Worm (Caenorhabditis elegans) whole organism, L4/young adult: ENCODE results near the gene C36A4.4.
"Not testable (repeated sequence)": the region's sequence is repeated elsewhere in the genome, so short reads cannot be mapped to it uniquely, and the experiment has no call there.

ENCODE experiments used
- W03F9.2 ChIP-seq: fragments of 150-350 bp; optimal IDR thresholded peaks from 2 replicates; lab custom pipeline; 2014; ENCODE audit warnings: missing biosample characterization, missing genetic modification characterization
- dao-5 ChIP-seq: sonication (generic microtip); optimal IDR thresholded peaks from 2 replicates; lab custom pipeline; 2016; ENCODE audit warnings: missing genotype, missing genetic modification characterization, moderate library complexity, missing compliant biosample characterization
- him-1 ChIP-seq: sonication (generic microtip); optimal IDR thresholded peaks from 2 replicates; lab custom pipeline; 2016; ENCODE audit warnings: missing genotype, missing genetic modification reagents, missing genetic modification characterization, missing compliant biosample characterization

Gene C36A4.4

ce11 chrIII:3843514-3843913 lies at the start of gene C36A4.4:
Gene C36A4.4, minus strand, starts transcription at chrIII:3843614.
- not testable (repeated sequence) for TF ChIP-seq dao-5, W03F9.2, him-1 (tag; lab: Kevin White, UChicago)

ce11 chrIII:3889896-3890295 lies 46.5 kb upstream of the C36A4.4 start:
- TF ChIP-seq dao-5 (tag; lab: Kevin White, UChicago) (no peak), W03F9.2 (tag; lab: Kevin White, UChicago) (no peak), him-1 (tag; lab: Kevin White, UChicago) (no peak)

- TF ChIP-seq dao-5 (tag; lab: Kevin White, UChicago) (no peak), W03F9.2 (tag; lab: Kevin White, UChicago) (no peak), him-1 (tag; lab: Kevin White, UChicago) (no peak)
These were observed 44.2 kb upstream of the C36A4.4 start for ce11 chrIII:3887586-3887985.

- TF ChIP-seq W03F9.2 (tag; lab: Kevin White, UChicago) (no peak), dao-5 (tag; lab: Kevin White, UChicago) (no peak), him-1 (tag; lab: Kevin White, UChicago) (no peak)
These were observed 39.7 kb upstream of the C36A4.4 start for ce11 chrIII:3883146-3883545.

- TF ChIP-seq dao-5 (tag; lab: Kevin White, UChicago) (no peak), him-1 (tag; lab: Kevin White, UChicago) (no peak), W03F9.2 (tag; lab: Kevin White, UChicago) (no peak)
These were observed 35.8 kb upstream of the C36A4.4 start for ce11 chrIII:3878986-3879756.

- TF ChIP-seq him-1 (tag; lab: Kevin White, UChicago) (no peak), W03F9.2 (tag; lab: Kevin White, UChicago) (no peak)
These were observed 32.9 kb upstream of the C36A4.4 start for ce11 chrIII:3876197-3876897.

ce11 chrIII:3875608-3876007 lies 32.2 kb upstream of the C36A4.4 start:
- TF ChIP-seq him-1 (tag; lab: Kevin White, UChicago) (no peak), W03F9.2 (tag; lab: Kevin White, UChicago) (no peak), dao-5 (tag; lab: Kevin White, UChicago) (no peak)

ce11 chrIII:3874895-3875294 lies 31.5 kb upstream of the C36A4.4 start:
- TF ChIP-seq him-1 (tag; lab: Kevin White, UChicago), result no peak
- no peak for TF ChIP-seq W03F9.2 (tag; lab: Kevin White, UChicago)

- TF ChIP-seq him-1 (tag; lab: Kevin White, UChicago), result no peak
- no peak for TF ChIP-seq W03F9.2 (tag; lab: Kevin White, UChicago)
- TF ChIP-seq dao-5 (tag; lab: Kevin White, UChicago), result no peak
These were observed 31.1 kb upstream of the C36A4.4 start for ce11 chrIII:3874492-3874891.

ce11 chrIII:3873424-3873823 lies 30.0 kb upstream of the C36A4.4 start:
- TF ChIP-seq him-1 (tag; lab: Kevin White, UChicago), result no peak

- no peak for TF ChIP-seq him-1 (tag; lab: Kevin White, UChicago)
- no peak for TF ChIP-seq W03F9.2 (tag; lab: Kevin White, UChicago)
- TF ChIP-seq dao-5 (tag; lab: Kevin White, UChicago), result no peak
These were observed 29.6 kb upstream of the C36A4.4 start for ce11 chrIII:3872978-3873377.

- TF ChIP-seq W03F9.2 (tag; lab: Kevin White, UChicago) (no peak), him-1 (tag; lab: Kevin White, UChicago) (no peak), dao-5 (tag; lab: Kevin White, UChicago) (no peak)
These were observed 28.5 kb upstream of the C36A4.4 start for ce11 chrIII:3871763-3872486.

ce11 chrIII:3869292-3869781 lies 25.9 kb upstream of the C36A4.4 start:
- TF ChIP-seq W03F9.2 (tag; lab: Kevin White, UChicago), result peak; percentile 66
- TF ChIP-seq dao-5 (tag; lab: Kevin White, UChicago), result peak; percentile 49
- no peak for TF ChIP-seq him-1 (tag; lab: Kevin White, UChicago)
